Fruit fly (Drosophila melanogaster) whole organism: ENCODE results near the gene Naa30A.

Experiments
- CG8478 ChIP-seq: fragments of >200 bp; optimal IDR thresholded peaks from 2 replicates; lab custom pipeline; 2018; ENCODE audit warnings: inconsistent platforms
- Dll ChIP-seq: fragments of >200 bp; optimal IDR thresholded peaks from 2 replicates; lab custom pipeline; 2017
- EcR ChIP-seq, 2 experiments: fragments of >200 bp; optimal IDR thresholded peaks; 2 replicates each; lab custom pipeline; 2017; ENCODE audit warnings: missing biosample characterization in 2 of 2, missing genetic modification characterization in 2 of 2, missing genetic modification reagents in 2 of 2
- pan ChIP-seq: fragments of >200 bp; optimal IDR thresholded peaks from 2 replicates; lab custom pipeline; 2017
- psq ChIP-seq: fragments of >200 bp; optimal IDR thresholded peaks from 2 replicates; lab custom pipeline; 2017
- usp ChIP-seq: fragments of >200 bp; optimal IDR thresholded peaks from 2 replicates; lab custom pipeline; 2017; ENCODE audit warnings: missing biosample characterization, missing genetic modification characterization, mixed read lengths

DNA sequence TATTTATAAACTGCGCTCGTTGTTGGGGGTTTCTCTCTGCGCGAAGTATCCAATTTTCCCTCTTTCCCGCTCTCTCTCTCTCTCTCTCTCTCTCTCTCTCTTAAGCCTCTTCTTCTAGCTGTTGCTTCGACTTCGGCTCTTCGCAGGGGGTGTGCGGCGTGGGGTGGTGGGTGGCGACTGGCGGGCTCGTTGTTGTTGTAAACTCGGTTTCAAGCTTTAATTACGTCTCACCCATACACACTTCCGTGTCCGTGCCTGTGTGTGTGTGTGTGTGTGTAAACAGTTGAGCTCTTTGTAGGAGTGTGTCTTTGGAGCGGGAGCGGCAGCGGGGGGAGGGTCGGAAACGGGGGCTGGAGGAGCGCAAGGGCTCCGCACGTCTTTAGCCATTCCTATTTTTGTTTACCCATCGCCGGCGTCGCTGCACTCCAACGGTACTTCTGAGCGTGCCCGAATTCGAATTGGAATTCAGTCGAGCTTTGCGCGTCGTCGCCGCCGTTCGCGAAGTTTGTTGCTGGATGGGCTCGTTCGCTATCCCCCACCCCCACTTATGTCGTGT, 46.3 kb downstream of the Naa30A start:
- TF ChIP-seq pan (lab: Kevin White, UChicago), result no peak
- TF ChIP-seq usp (GFP tag; lab: Kevin White, UChicago), result no peak
- no peak for TF ChIP-seq psq (lab: Kevin White, UChicago)
- no peak for TF ChIP-seq EcR (GFP tag; optimal IDR thresholded peaks at IDR 0.05; lab: Kevin White, UChicago)
- peak; percentile 90 for TF ChIP-seq Dll (lab: Kevin White, UChicago)
- no peak for TF ChIP-seq CG8478 (lab: Kevin White, UChicago)
